Worm (Caenorhabditis elegans) whole organism, late embryonic: ENCODE data around the gene C06E4.5.
A peak's percentile ranks its signal among the peaks of the same experiment; 100 is the strongest.

Experiments used
- C38D4.7 ChIP-seq: fragments of 200-800 bp; sonication (Bioruptor generic); optimal IDR thresholded peaks from 2 replicates; lab custom pipeline; 2018; ENCODE audit warnings: mild to moderate bottlenecking, missing genetic modification characterization, moderate library complexity, missing compliant biosample characterization
- T23F11.4 ChIP-seq: fragments of 200-800 bp; sonication (Bioruptor generic); optimal IDR thresholded peaks from 2 replicates; lab custom pipeline; 2018; ENCODE audit warnings: mild to moderate bottlenecking, missing genetic modification characterization, missing compliant biosample characterization
- ahr-1 ChIP-seq: sonication (generic microtip); optimal IDR thresholded peaks from 2 replicates; lab custom pipeline; 2016; ENCODE audit warnings: missing genetic modification characterization, missing compliant biosample characterization
- ama-1 ChIP-seq: fragments of 150-350 bp; optimal IDR thresholded peaks from 2 replicates; lab custom pipeline; 2014
- ceh-14 ChIP-seq: sonication (generic microtip); optimal IDR thresholded peaks from 2 replicates; lab custom pipeline; 2016; ENCODE audit warnings: missing genotype, missing genetic modification characterization, missing compliant biosample characterization
- ceh-19 ChIP-seq: fragments of 200-800 bp; sonication (Bioruptor generic); optimal IDR thresholded peaks from 2 replicates; lab custom pipeline; 2018; ENCODE audit warnings: mild to moderate bottlenecking, missing genetic modification characterization, missing compliant biosample characterization
- ceh-2 ChIP-seq: sonication (generic microtip); optimal IDR thresholded peaks from 2 replicates; lab custom pipeline; 2016; ENCODE audit warnings: missing genotype, missing genetic modification characterization, missing compliant biosample characterization
- ceh-22 ChIP-seq: sonication (generic microtip); optimal IDR thresholded peaks from 2 replicates; lab custom pipeline; 2017; ENCODE audit warnings: missing biosample characterization, missing genetic modification characterization
- ceh-30 ChIP-seq: fragments of 150-350 bp; optimal IDR thresholded peaks from 2 replicates; lab custom pipeline; 2014; ENCODE audit warnings: missing biosample characterization, missing genetic modification characterization
- ceh-31 ChIP-seq: sonication (generic microtip); optimal IDR thresholded peaks from 2 replicates; lab custom pipeline; 2016; ENCODE audit warnings: missing genetic modification characterization, missing compliant biosample characterization
- ceh-34 ChIP-seq: sonication (generic microtip); optimal IDR thresholded peaks from 2 replicates; lab custom pipeline; 2016; ENCODE audit warnings: mild to moderate bottlenecking, missing genetic modification characterization, missing compliant biosample characterization
- ceh-45 ChIP-seq: fragments of 200-800 bp; sonication (Bioruptor generic); IDR thresholded peaks from 2 replicates; pipeline ENCODE4 v1.3.6; 2022; ENCODE audit warnings: missing genetic modification reagents, missing genetic modification characterization, missing compliant biosample characterization
- ceh-48 ChIP-seq: sonication (generic microtip); optimal IDR thresholded peaks from 2 replicates; lab custom pipeline; 2016; ENCODE audit warnings: missing genetic modification characterization, inconsistent platforms, missing compliant biosample characterization
- ceh-9 ChIP-seq: sonication (generic microtip); optimal IDR thresholded peaks from 2 replicates; lab custom pipeline; 2016; ENCODE audit warnings: mild to moderate bottlenecking, missing genetic modification characterization, inconsistent platforms, missing compliant biosample characterization
- che-1 ChIP-seq: sonication (generic microtip); optimal IDR thresholded peaks from 2 replicates; lab custom pipeline; 2016; ENCODE audit warnings: mild to moderate bottlenecking, missing genetic modification characterization, missing compliant biosample characterization
- dmd-4 ChIP-seq: sonication (generic microtip); optimal IDR thresholded peaks from 2 replicates; lab custom pipeline; 2016; ENCODE audit warnings: borderline replicate concordance, missing genetic modification characterization, missing compliant biosample characterization
- dve-1 ChIP-seq: sonication (generic microtip); optimal IDR thresholded peaks from 2 replicates; lab custom pipeline; 2017; ENCODE audit warnings: antibody characterized with exemption, mild to moderate bottlenecking, missing genetic modification characterization, missing compliant biosample characterization
- elt-2 ChIP-seq: sonication (generic microtip); optimal IDR thresholded peaks from 2 replicates; lab custom pipeline; 2016; ENCODE audit warnings: missing genetic modification reagents, missing genetic modification characterization, missing compliant biosample characterization
- ets-4 ChIP-seq: sonication (generic microtip); optimal IDR thresholded peaks from 2 replicates; lab custom pipeline; 2016; ENCODE audit warnings: missing genetic modification characterization, missing compliant biosample characterization
- eyg-1 ChIP-seq: sonication (generic microtip); optimal IDR thresholded peaks from 2 replicates; lab custom pipeline; 2016; ENCODE audit warnings: missing genotype, missing genetic modification characterization, missing compliant biosample characterization
- fax-1 ChIP-seq: sonication (generic microtip); optimal IDR thresholded peaks from 2 replicates; lab custom pipeline; 2016; ENCODE audit warnings: missing genotype, missing genetic modification characterization, missing compliant biosample characterization
- fkh-10 ChIP-seq: fragments of 150-350 bp; optimal IDR thresholded peaks from 2 replicates; lab custom pipeline; 2014; ENCODE audit warnings: missing biosample characterization, missing genetic modification reagents, missing genetic modification characterization
- fkh-6 ChIP-seq: sonication (generic microtip); optimal IDR thresholded peaks from 2 replicates; lab custom pipeline; 2016; ENCODE audit warnings: missing genetic modification characterization, missing compliant biosample characterization
- gmeb-2 ChIP-seq: sonication (generic microtip); optimal IDR thresholded peaks from 2 replicates; lab custom pipeline; 2016; ENCODE audit warnings: missing genetic modification characterization, inconsistent platforms, missing compliant biosample characterization
- hlh-15 ChIP-seq: sonication (generic microtip); optimal IDR thresholded peaks from 2 replicates; lab custom pipeline; 2016; ENCODE audit warnings: missing genetic modification characterization, missing compliant biosample characterization
- hlh-30 ChIP-seq: sonication (generic microtip); optimal IDR thresholded peaks from 2 replicates; lab custom pipeline; 2017; ENCODE audit warnings: antibody characterized with exemption, missing genetic modification characterization, missing compliant biosample characterization; ENCODE audit not compliant: insufficient read depth
- lim-6 ChIP-seq: sonication (generic microtip); optimal IDR thresholded peaks from 2 replicates; lab custom pipeline; 2016; ENCODE audit warnings: missing genetic modification characterization, missing compliant biosample characterization
- lin-11 ChIP-seq: fragments of 200-800 bp; sonication (Bioruptor generic); optimal IDR thresholded peaks from 2 replicates; lab custom pipeline; 2018; ENCODE audit warnings: mild to moderate bottlenecking, missing genetic modification characterization, missing compliant biosample characterization
- madf-2 ChIP-seq: sonication (generic microtip); optimal IDR thresholded peaks from 2 replicates; lab custom pipeline; 2017; ENCODE audit warnings: missing genetic modification characterization, missing compliant biosample characterization
- mec-3 ChIP-seq: sonication (generic microtip); optimal IDR thresholded peaks from 2 replicates; lab custom pipeline; 2016; ENCODE audit warnings: borderline replicate concordance, missing genetic modification characterization, missing compliant biosample characterization
- nfya-1 ChIP-seq: sonication (generic microtip); optimal IDR thresholded peaks from 2 replicates; lab custom pipeline; 2017; ENCODE audit warnings: missing genetic modification characterization, mild to moderate bottlenecking, missing compliant biosample characterization, antibody characterized with exemption, moderate library complexity
- nhr-11 ChIP-seq: fragments of 150-350 bp; optimal IDR thresholded peaks from 2 replicates; lab custom pipeline; 2014; ENCODE audit warnings: missing biosample characterization, missing genetic modification characterization
- nhr-232 ChIP-seq: sonication (generic microtip); optimal IDR thresholded peaks from 2 replicates; lab custom pipeline; 2016; ENCODE audit warnings: missing genetic modification characterization, missing compliant biosample characterization
- odd-2 ChIP-seq: sonication (generic microtip); optimal IDR thresholded peaks from 2 replicates; lab custom pipeline; 2017; ENCODE audit warnings: antibody characterized with exemption, mild to moderate bottlenecking, missing genetic modification characterization, missing compliant biosample characterization
- pat-9 ChIP-seq: fragments of 200-800 bp; sonication (Bioruptor generic); optimal IDR thresholded peaks from 2 replicates; lab custom pipeline; 2018; ENCODE audit warnings: mild to moderate bottlenecking, missing genetic modification characterization, moderate library complexity, missing compliant biosample characterization
- pax-1 ChIP-seq: fragments of 150-350 bp; optimal IDR thresholded peaks from 2 replicates; lab custom pipeline; 2014; ENCODE audit warnings: missing biosample characterization, missing genetic modification characterization
- pha-2 ChIP-seq: sonication (generic microtip); optimal IDR thresholded peaks from 2 replicates; lab custom pipeline; 2017; ENCODE audit warnings: mild to moderate bottlenecking, missing genetic modification characterization, missing compliant biosample characterization
- pha-4 ChIP-seq: fragments of 150-350 bp; optimal IDR thresholded peaks from 2 replicates; lab custom pipeline; 2018; ENCODE audit warnings: missing biosample characterization, missing genetic modification reagents, missing genetic modification characterization
- pqm-1 ChIP-seq: sonication (generic microtip); optimal IDR thresholded peaks from 2 replicates; lab custom pipeline; 2016; ENCODE audit warnings: missing genetic modification characterization, missing compliant biosample characterization
- ref-2 ChIP-seq: sonication (generic microtip); optimal IDR thresholded peaks from 2 replicates; lab custom pipeline; 2016; ENCODE audit warnings: missing genetic modification characterization, missing compliant biosample characterization
- rnt-1 ChIP-seq: sonication (generic microtip); optimal IDR thresholded peaks from 2 replicates; lab custom pipeline; 2016; ENCODE audit warnings: missing genetic modification characterization, missing compliant biosample characterization
- sdc-2 ChIP-seq: sonication (generic microtip); optimal IDR thresholded peaks from 2 replicates; lab custom pipeline; 2016; ENCODE audit warnings: missing genotype, missing genetic modification characterization, missing compliant biosample characterization
- sox-2 ChIP-seq: fragments of 200-800 bp; sonication (Bioruptor generic); IDR thresholded peaks from 2 replicates; pipeline ENCODE4 v1.3.6; 2022; ENCODE audit warnings: missing genetic modification reagents, missing genetic modification characterization, missing compliant biosample characterization
- syd-9 ChIP-seq: sonication (generic microtip); optimal IDR thresholded peaks from 2 replicates; lab custom pipeline; 2016; ENCODE audit warnings: mild to moderate bottlenecking, missing genetic modification characterization, moderate library complexity, missing compliant biosample characterization
- tbx-2 ChIP-seq: sonication (generic microtip); optimal IDR thresholded peaks from 2 replicates; lab custom pipeline; 2016; ENCODE audit warnings: missing genetic modification characterization, missing compliant biosample characterization
- ttx-3 ChIP-seq: sonication (generic microtip); optimal IDR thresholded peaks from 2 replicates; lab custom pipeline; 2016; ENCODE audit warnings: missing genetic modification reagents, missing genetic modification characterization, missing compliant biosample characterization
- unc-3 ChIP-seq, 2 experiments: fragments of 200-800 bp in 1 of 2; sonication (Bioruptor generic) in 1 of 2; sonication (generic microtip) in 1 of 2; conservative IDR thresholded peaks in 1 of 2; optimal IDR thresholded peaks in 1 of 2; 2 replicates each; pipeline versions ENCODE4 v1.3.6 to Lab custom; 2016 to 2022; ENCODE audit warnings: missing compliant biosample characterization in 2 of 2, missing genetic modification characterization in 2 of 2, missing genetic modification reagents in 1 of 2
- unc-55 ChIP-seq: sonication (generic microtip); optimal IDR thresholded peaks from 2 replicates; lab custom pipeline; 2017; ENCODE audit warnings: missing biosample characterization, missing genetic modification reagents, missing genetic modification characterization
- unc-86 ChIP-seq: sonication (generic microtip); optimal IDR thresholded peaks from 2 replicates; lab custom pipeline; 2016; ENCODE audit warnings: missing genetic modification characterization, missing compliant biosample characterization
- zip-5 ChIP-seq: sonication (generic microtip); optimal IDR thresholded peaks from 2 replicates; lab custom pipeline; 2016; ENCODE audit warnings: missing genetic modification characterization, missing compliant biosample characterization
- ztf-16 ChIP-seq: sonication (generic microtip); optimal IDR thresholded peaks from 2 replicates; lab custom pipeline; 2017; ENCODE audit warnings: missing genetic modification characterization, missing compliant biosample characterization

Gene C06E4.5

ce11 chrIV:7234623-7235022, 20.2 kb upstream of the C06E4.5 start:
- no peak for TF ChIP-seq ets-4 (tag; lab: Kevin White, UChicago)

ce11 chrIV:7235382-7235917, 19.3 kb upstream of the C06E4.5 start:
- no peak for TF ChIP-seq ceh-45 (GFP tag; lab: Robert Waterston, UW)
- TF ChIP-seq che-1 = no peak
- no peak for TF ChIP-seq T23F11.4 (GFP tag; lab: Kevin White, UChicago)
- TF ChIP-seq ceh-22 (tag; lab: Kevin White, UChicago) = no peak
- TF ChIP-seq ceh-19 (GFP tag; lab: Kevin White, UChicago) = peak; percentile 43
- no peak for TF ChIP-seq ama-1 (lab: Kevin White, UChicago)
- TF ChIP-seq hlh-30 (tag; lab: Kevin White, UChicago) = no peak
- TF ChIP-seq sdc-2 (tag; lab: Kevin White, UChicago) = peak; percentile 47
- no peak for TF ChIP-seq C38D4.7 (GFP tag; lab: Kevin White, UChicago)
- no peak for TF ChIP-seq unc-3 (GFP tag; conservative IDR thresholded peaks at IDR 0.05; lab: Robert Waterston, UW)
- no peak for TF ChIP-seq unc-3 (tag; optimal IDR thresholded peaks at IDR 0.05; lab: Kevin White, UChicago)
- no peak for TF ChIP-seq sox-2
- no peak for TF ChIP-seq fkh-10
- TF ChIP-seq lin-11 (tag; lab: Kevin White, UChicago) = no peak
- peak; percentile 70 for TF ChIP-seq tbx-2 (tag; lab: Kevin White, UChicago)
- TF ChIP-seq eyg-1 (tag; lab: Kevin White, UChicago) = peak; percentile 24
- peak; percentile 50 for TF ChIP-seq ceh-14 (tag; lab: Kevin White, UChicago)
- TF ChIP-seq elt-2 (tag; lab: Kevin White, UChicago) = peak; percentile 96
- peak; percentile 83 for TF ChIP-seq ceh-34
- peak; percentile 12 for TF ChIP-seq ets-4 (tag; lab: Kevin White, UChicago)
- peak; percentile 80 for TF ChIP-seq nfya-1 (tag; lab: Kevin White, UChicago)
- TF ChIP-seq pha-4 = no peak
- no peak for TF ChIP-seq nhr-11
- peak; percentile 80 for TF ChIP-seq ceh-31 (tag; lab: Kevin White, UChicago)
- no peak for TF ChIP-seq rnt-1 (tag; lab: Kevin White, UChicago)
- no peak for TF ChIP-seq dve-1 (tag; lab: Kevin White, UChicago)
- peak; percentile 67 for TF ChIP-seq dmd-4 (tag; lab: Kevin White, UChicago)
- peak; percentile 39 for TF ChIP-seq syd-9 (tag; lab: Kevin White, UChicago)
- no peak for TF ChIP-seq ttx-3 (tag; lab: Kevin White, UChicago)
- TF ChIP-seq unc-55 = peak; percentile 52
- no peak for TF ChIP-seq pat-9 (tag; lab: Kevin White, UChicago)
- no peak for TF ChIP-seq fax-1 (tag; lab: Kevin White, UChicago)
- TF ChIP-seq hlh-15 (tag; lab: Kevin White, UChicago) = no peak
- TF ChIP-seq gmeb-2 (tag; lab: Kevin White, UChicago) = no peak
- no peak for TF ChIP-seq ceh-48 (tag; lab: Kevin White, UChicago)
- TF ChIP-seq zip-5 (tag; lab: Kevin White, UChicago) = no peak
- peak; percentile 6 for TF ChIP-seq ztf-16
- no peak for TF ChIP-seq lim-6 (tag; lab: Kevin White, UChicago)
- peak; percentile 50 for TF ChIP-seq fkh-6 (tag; lab: Kevin White, UChicago)
- TF ChIP-seq pha-2 (tag; lab: Kevin White, UChicago) = no peak
- TF ChIP-seq ref-2 (tag; lab: Kevin White, UChicago) = peak; percentile 45
- TF ChIP-seq odd-2 (tag; lab: Kevin White, UChicago) = no peak
- no peak for TF ChIP-seq pqm-1 (tag; lab: Kevin White, UChicago)
- no peak for TF ChIP-seq ceh-9 (tag; lab: Kevin White, UChicago)
- TF ChIP-seq madf-2 (tag; lab: Kevin White, UChicago) = no peak
- TF ChIP-seq ahr-1 = no peak
- TF ChIP-seq ceh-30 (tag; lab: Kevin White, UChicago) = peak; percentile 28
- no peak for TF ChIP-seq unc-86 (tag; lab: Kevin White, UChicago)
- peak; percentile 9 for TF ChIP-seq ceh-2 (tag; lab: Kevin White, UChicago)
- no peak for TF ChIP-seq nhr-232 (tag; lab: Kevin White, UChicago)
- no peak for TF ChIP-seq pax-1 (tag; lab: Kevin White, UChicago)
- no peak for TF ChIP-seq mec-3 (tag; lab: Kevin White, UChicago)
